Fruit fly (Drosophila melanogaster): ENCODE data around the gene scpr-B.

Gene scpr-B

dm6 chr3R:11200885-11201421 is 39.8 kb downstream of the scpr-B start:
- TF ChIP-seq CG14655 (GFP tag; optimal IDR thresholded peaks at IDR 0.05) = peak; percentile 67
- peak; percentile 24 for TF ChIP-seq CG34367 (tag; optimal IDR thresholded peaks at IDR 0.05)
- peak; percentile 71; the same call in 2 of the 3 replicates for TF ChIP-seq fd96Ca (GFP tag; IDR thresholded peaks at IDR 0.05)
- no peak for TF ChIP-seq CG13204 (GFP tag; optimal IDR thresholded peaks at IDR 0.05)
- peak; percentile 80 for TF ChIP-seq Pif1B (GFP tag; optimal IDR thresholded peaks at IDR 0.05)
- peak; percentile 64 for TF ChIP-seq CG17806 (tag; optimal IDR thresholded peaks at IDR 0.05)
- TF ChIP-seq CG4496 (GFP tag; IDR thresholded peaks at IDR 0.05) = peak; percentile 65; the same call in 2 of the 3 replicates
- peak; percentile 50 for TF ChIP-seq CG9948 (tag; optimal IDR thresholded peaks at IDR 0.05)
- TF ChIP-seq CG15710 (tag; optimal IDR thresholded peaks at IDR 0.05) = peak; percentile 49
- TF ChIP-seq Ets98B (GFP tag; IDR thresholded peaks at IDR 0.05) = peak; percentile 57; the same call in 1 of the 2 replicates
- TF ChIP-seq Snoo (tag; optimal IDR thresholded peaks at IDR 0.05) = peak; percentile 62
- TF ChIP-seq CG32121 (GFP tag; IDR thresholded peaks at IDR 0.05) = peak; percentile 67
- no peak for TF ChIP-seq D1 (tag; optimal IDR thresholded peaks at IDR 0.05)
- TF ChIP-seq CG8301 (tag; optimal IDR thresholded peaks at IDR 0.05) = peak; percentile 57
- no peak for TF ChIP-seq CG10348 (GFP tag; IDR thresholded peaks at IDR 0.05)
- TF ChIP-seq EcR (GFP tag; optimal IDR thresholded peaks at IDR 0.05) = no peak
- TF ChIP-seq CG8159 (tag; optimal IDR thresholded peaks at IDR 0.05) = peak; percentile 67
- TF ChIP-seq Pif1A (GFP tag; optimal IDR thresholded peaks at IDR 0.05) = peak; percentile 81

- peak; percentile 94 for TF ChIP-seq EcR (GFP tag; optimal IDR thresholded peaks at IDR 0.05)
- TF ChIP-seq CG17806 (tag; optimal IDR thresholded peaks at IDR 0.05) = no peak
Observed at dm6 chr3R:11200042-11200884, 40.5 kb downstream of the scpr-B start.

- TF ChIP-seq CG4496 (GFP tag; IDR thresholded peaks at IDR 0.05) (no peak), rn (GFP tag; IDR thresholded peaks at IDR 0.05) (no peak), CG10348 (GFP tag; IDR thresholded peaks at IDR 0.05) (no peak), Snoo (tag; optimal IDR thresholded peaks at IDR 0.05) (peak; percentile 29)
Observed at dm6 chr3R:11199227-11199835, 41.5 kb downstream of the scpr-B start.

- 0 out of 2 replicates have a peak, but pooled peaks have one; percentile 35 for TF ChIP-seq CG12605 (GFP tag; IDR thresholded peaks at IDR 0.05)
- 0 out of 3 replicates have a peak, but pooled peaks have one; percentile 11 for TF ChIP-seq CG4496 (GFP tag; IDR thresholded peaks at IDR 0.05)
- TF ChIP-seq CG32121 (GFP tag; IDR thresholded peaks at IDR 0.05) = 0 out of 2 replicates have a peak, but pooled peaks have one; percentile 14
- no peak for TF ChIP-seq rn (GFP tag; IDR thresholded peaks at IDR 0.05)
- TF ChIP-seq fd96Ca (GFP tag; IDR thresholded peaks at IDR 0.05) = peak; percentile 47; the same call in 1 of the 3 replicates
- no peak for TF ChIP-seq EcR (GFP tag; optimal IDR thresholded peaks at IDR 0.05)
Observed at dm6 chr3R:11198062-11198472, 42.7 kb downstream of the scpr-B start.

- TF ChIP-seq CG10348 (GFP tag; IDR thresholded peaks at IDR 0.05) (no peak), fd96Ca (GFP tag; IDR thresholded peaks at IDR 0.05) (peak; percentile 93)
Observed at dm6 chr3R:11197389-11197716, 43.4 kb downstream of the scpr-B start, which contains the start of gene cu. Gene cu, plus strand, starts transcription at chr3R:11197592.

dm6 chr3R:11196648-11197388 is 44.0 kb downstream of the scpr-B start:
- TF ChIP-seq CG9948 (tag; optimal IDR thresholded peaks at IDR 0.05) (peak; percentile 100), CG8301 (tag; optimal IDR thresholded peaks at IDR 0.05) (peak; percentile 99), CG12605 (GFP tag; IDR thresholded peaks at IDR 0.05) (peak; percentile 94), rn (GFP tag; IDR thresholded peaks at IDR 0.05) (peak; percentile 97), CG10348 (GFP tag; IDR thresholded peaks at IDR 0.05) (peak; percentile 97), CG8159 (tag; optimal IDR thresholded peaks at IDR 0.05) (peak; percentile 99), CG34367 (tag; optimal IDR thresholded peaks at IDR 0.05) (peak; percentile 96), Ets98B (GFP tag; IDR thresholded peaks at IDR 0.05) (peak; percentile 95), Pif1B (GFP tag; optimal IDR thresholded peaks at IDR 0.05) (peak; percentile 93), CG4496 (GFP tag; IDR thresholded peaks at IDR 0.05) (peak; percentile 97), EcR (GFP tag; optimal IDR thresholded peaks at IDR 0.05) (peak; percentile 97), Pif1A (GFP tag; optimal IDR thresholded peaks at IDR 0.05) (peak; percentile 44), gl (tag; optimal IDR thresholded peaks at IDR 0.05) (peak; percentile 89), CG32121 (GFP tag; IDR thresholded peaks at IDR 0.05) (peak; percentile 99), Snoo (tag; optimal IDR thresholded peaks at IDR 0.05) (peak; percentile 99), CG17806 (tag; optimal IDR thresholded peaks at IDR 0.05) (peak; percentile 98), fd96Ca (GFP tag; IDR thresholded peaks at IDR 0.05) (no peak), D1 (tag; optimal IDR thresholded peaks at IDR 0.05) (peak; percentile 99), CG14655 (GFP tag; optimal IDR thresholded peaks at IDR 0.05) (peak; percentile 100), CG13204 (GFP tag; optimal IDR thresholded peaks at IDR 0.05) (peak; percentile 86), CG15710 (tag; optimal IDR thresholded peaks at IDR 0.05) (peak; percentile 99)

Measured in whole organism, pupa.